Worm (Caenorhabditis elegans) whole organism, mixed stage, embryonic: ENCODE results near the gene acer-1.

Experiments used
- elt-3 ChIP-seq: fragments of 150-350 bp; optimal IDR thresholded peaks from 2 replicates; lab custom pipeline; 2014; ENCODE audit warnings: missing biosample characterization, missing genetic modification characterization
- nhr-12 ChIP-seq: fragments of 150-350 bp; optimal IDR thresholded peaks from 2 replicates; lab custom pipeline; 2014; ENCODE audit warnings: missing biosample characterization, missing genetic modification characterization

ce11 chrII:6872493-6872892 is 17.7 kb downstream of the acer-1 start, which contains the start of gene C44B7.5:
- no peak for TF ChIP-seq elt-3
- no peak for TF ChIP-seq nhr-12 (tag; lab: Kevin White, UChicago)
